Fruit fly (Drosophila melanogaster): ENCODE measurements around the gene CG42238.

DNA sequence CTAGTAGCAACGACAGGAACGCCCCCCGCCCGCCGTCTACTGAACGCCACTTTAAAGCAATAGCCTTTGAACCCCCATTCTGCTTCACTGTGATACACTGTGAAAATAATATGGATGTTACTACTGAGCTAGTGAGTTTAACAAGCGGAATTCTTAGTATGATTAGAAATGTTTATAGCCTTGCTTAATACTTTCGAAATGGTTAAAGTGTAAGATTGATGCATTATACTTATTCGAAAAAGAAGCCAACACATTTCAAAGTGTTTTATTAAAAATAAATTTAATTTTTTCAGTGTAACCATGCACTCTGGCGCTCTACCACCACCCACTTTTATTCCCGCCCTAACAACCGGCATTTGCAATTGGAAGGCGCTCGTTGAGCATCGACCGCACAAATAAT, 107.6 kb downstream of the CG42238 start:
- TF ChIP-seq CrebA (GFP tag; optimal IDR thresholded peaks at IDR 0.05; ENCODE audit: borderline replicate concordance) (no peak), CG32264 (GFP tag; optimal IDR thresholded peaks at IDR 0.05) (no peak), usp (GFP tag; optimal IDR thresholded peaks at IDR 0.05) (no peak), Rel (GFP tag; optimal IDR thresholded peaks at IDR 0.05) (no peak), Rel (tag; optimal IDR thresholded peaks at IDR 0.05) (no peak), Hnf4 (GFP tag; optimal IDR thresholded peaks at IDR 0.05) (no peak), psq (GFP tag; optimal IDR thresholded peaks at IDR 0.05) (no peak), Abd-B (GFP tag; optimal IDR thresholded peaks at IDR 0.05) (no peak), Myc (optimal IDR thresholded peaks at IDR 0.05) (no peak), brk (GFP tag; optimal IDR thresholded peaks at IDR 0.05) (no peak), jim (GFP tag; optimal IDR thresholded peaks at IDR 0.05) (no peak), dsf (GFP tag; optimal IDR thresholded peaks at IDR 0.05; ENCODE audit: borderline replicate concordance) (no peak), h (GFP tag; optimal IDR thresholded peaks at IDR 0.05) (peak; percentile 14), Sp1 (GFP tag; optimal IDR thresholded peaks at IDR 0.05) (no peak), Hr83 (GFP tag; optimal IDR thresholded peaks at IDR 0.05; ENCODE audit: poor library complexity, severe bottlenecking) (no peak)
